Worm (Caenorhabditis elegans): Measurements from ENCODE around the gene srz-47.

The srz-47 gene

DNA sequence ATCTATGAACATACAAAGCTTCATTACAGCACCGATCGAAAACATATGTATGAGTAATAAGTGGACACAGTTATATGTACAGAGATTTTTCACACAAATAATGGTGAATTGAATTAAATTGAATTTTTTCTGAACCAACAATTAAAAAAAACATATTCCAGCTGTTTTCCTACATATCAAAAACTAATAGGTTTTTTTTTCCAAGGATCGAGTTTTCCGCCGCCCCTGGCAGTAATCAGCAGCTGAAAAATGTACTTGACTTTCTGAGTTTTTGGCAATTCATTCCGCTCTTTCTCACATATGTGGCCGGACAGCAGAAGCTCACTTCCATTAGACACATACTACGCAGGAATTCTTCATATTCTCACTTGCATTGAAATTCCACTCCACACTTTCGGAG is 13.7 kb downstream of the srz-47 start, which contains the start of gene srh-174:
TSS of gene srh-174 (plus strand) at position 301 of the 400 bp plus-strand sequence.
- no peak for TF ChIP-seq ctbp-1 (GFP tag; IDR thresholded peaks at IDR 0.05)
- no peak for TF ChIP-seq ZK546.5 (tag; optimal IDR thresholded peaks at IDR 0.05)
- no peak for TF ChIP-seq zfp-2 (tag; optimal IDR thresholded peaks at IDR 0.05)
- TF ChIP-seq lin-15B (tag; optimal IDR thresholded peaks at IDR 0.05), result no peak
- no peak for TF ChIP-seq Y5F2A.4 (GFP tag; optimal IDR thresholded peaks at IDR 0.05)
- no peak for TF ChIP-seq duxl-1 (tag; optimal IDR thresholded peaks at IDR 0.05; ENCODE audit: poor library complexity)
- no peak for TF ChIP-seq unc-39 (tag; optimal IDR thresholded peaks at IDR 0.05)
- no peak for TF ChIP-seq hmg-1.1 (GFP tag; IDR thresholded peaks at IDR 0.05)
- no peak for TF ChIP-seq nhr-77 (tag; optimal IDR thresholded peaks at IDR 0.05)
- TF ChIP-seq tra-1 (GFP tag; IDR thresholded peaks at IDR 0.05), result no peak

DNA sequence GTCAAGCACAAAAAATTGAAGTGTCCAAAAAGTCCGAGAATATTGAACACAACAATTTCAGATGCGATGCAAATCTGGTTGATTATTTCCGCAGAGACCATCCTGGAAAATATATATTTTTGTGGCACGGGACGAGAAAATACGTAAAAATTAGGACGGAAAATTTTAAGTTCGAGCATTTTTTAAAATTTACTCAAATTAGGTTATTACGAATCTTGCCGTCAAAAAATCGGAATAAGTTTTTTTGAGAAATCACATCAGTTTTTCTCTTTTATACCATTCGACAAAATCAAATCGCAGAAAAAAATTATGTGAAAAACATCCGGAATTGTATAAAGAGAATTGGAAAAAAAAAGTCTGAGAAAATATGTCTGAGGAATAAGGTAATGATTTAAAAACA is 14.2 kb downstream of the srz-47 start, which contains the start of gene srsx-1:
TSS of gene srsx-1 (minus strand) at position 101 of the 400 bp plus-strand sequence.
- TF ChIP-seq mdt-29 (GFP tag; IDR thresholded peaks at IDR 0.05) (no peak), hif-1 (tag; optimal IDR thresholded peaks at IDR 0.05) (no peak), nhr-11 (tag; optimal IDR thresholded peaks at IDR 0.05) (no peak), Y5F2A.4 (GFP tag; optimal IDR thresholded peaks at IDR 0.05) (no peak), lin-13 (GFP tag; optimal IDR thresholded peaks at IDR 0.05) (no peak), nhr-111 (GFP tag; optimal IDR thresholded peaks at IDR 0.05) (no peak)

DNA sequence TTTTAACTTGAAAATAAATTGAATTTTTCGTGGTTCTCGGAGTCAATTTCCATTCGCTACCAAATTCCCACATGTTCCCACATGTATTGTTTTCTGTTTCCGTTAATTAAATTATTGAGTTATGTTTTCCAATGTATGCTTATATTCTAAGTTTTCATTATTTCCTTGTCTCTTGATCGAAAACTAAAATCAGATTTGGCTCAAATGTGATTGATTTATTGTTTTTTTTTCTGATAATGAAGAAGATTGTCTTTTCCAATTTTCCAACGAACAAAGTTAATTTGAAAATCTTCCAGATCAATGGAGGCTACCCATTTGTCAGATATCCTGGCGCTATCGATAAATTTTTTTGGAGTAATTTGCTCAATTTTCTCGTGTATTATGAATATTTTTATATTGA is 18.4 kb downstream of the srz-47 start, which contains the start of gene srbc-25:
TSS of gene srbc-25 (plus strand) at position 301 of the 400 bp plus-strand sequence.
- TF ChIP-seq nhr-237 (tag; optimal IDR thresholded peaks at IDR 0.05), result no peak
- no peak for TF ChIP-seq ceh-44 (GFP tag; IDR thresholded peaks at IDR 0.05)
- no peak for TF ChIP-seq daf-8 (GFP tag; IDR thresholded peaks at IDR 0.05)
- no peak for TF ChIP-seq R02D3.7 (tag; optimal IDR thresholded peaks at IDR 0.05)
- TF ChIP-seq dve-1 (tag; optimal IDR thresholded peaks at IDR 0.05; ENCODE audit: insufficient read depth), result no peak
- TF ChIP-seq zag-1 (tag; optimal IDR thresholded peaks at IDR 0.05), result no peak

DNA sequence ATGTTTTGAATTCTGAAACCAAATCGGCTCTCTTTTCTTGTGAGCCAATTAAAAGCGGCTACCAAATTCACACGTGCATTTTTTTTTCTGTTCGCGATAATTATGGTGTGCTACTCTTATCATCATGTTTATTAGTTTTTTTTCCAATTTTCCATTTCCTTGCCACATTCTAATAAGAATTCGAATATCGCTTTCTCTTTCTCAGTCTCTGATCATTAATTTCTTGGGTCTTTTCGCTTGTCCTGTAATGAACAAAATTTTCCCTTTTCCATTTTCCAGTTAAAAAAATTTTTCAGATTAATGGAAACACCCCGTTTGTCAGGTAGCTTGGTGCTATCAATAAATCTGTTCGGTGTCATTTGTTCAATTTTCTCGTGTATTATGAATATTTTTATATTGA is 20.6 kb downstream of the srz-47 start, which contains the start of gene srbc-26:
TSS of gene srbc-26 (plus strand) at position 301 of the 400 bp plus-strand sequence.
- TF ChIP-seq tag-97 (GFP tag; IDR thresholded peaks at IDR 0.05), result no peak
- no peak for TF ChIP-seq nhr-77 (tag; optimal IDR thresholded peaks at IDR 0.05)
- no peak for TF ChIP-seq mdt-29 (GFP tag; IDR thresholded peaks at IDR 0.05)
- no peak for TF ChIP-seq spr-3 (GFP tag; optimal IDR thresholded peaks at IDR 0.05)
- no peak for TF ChIP-seq madf-9 (GFP tag; conservative IDR thresholded peaks at IDR 0.05)
- no peak for TF ChIP-seq zip-2 (tag; optimal IDR thresholded peaks at IDR 0.05)
- TF ChIP-seq R02D3.7 (tag; optimal IDR thresholded peaks at IDR 0.05), result no peak
- no peak for TF ChIP-seq jun-1 (tag; optimal IDR thresholded peaks at IDR 0.05)
- TF ChIP-seq nhr-11 (tag; optimal IDR thresholded peaks at IDR 0.05), result no peak

DNA sequence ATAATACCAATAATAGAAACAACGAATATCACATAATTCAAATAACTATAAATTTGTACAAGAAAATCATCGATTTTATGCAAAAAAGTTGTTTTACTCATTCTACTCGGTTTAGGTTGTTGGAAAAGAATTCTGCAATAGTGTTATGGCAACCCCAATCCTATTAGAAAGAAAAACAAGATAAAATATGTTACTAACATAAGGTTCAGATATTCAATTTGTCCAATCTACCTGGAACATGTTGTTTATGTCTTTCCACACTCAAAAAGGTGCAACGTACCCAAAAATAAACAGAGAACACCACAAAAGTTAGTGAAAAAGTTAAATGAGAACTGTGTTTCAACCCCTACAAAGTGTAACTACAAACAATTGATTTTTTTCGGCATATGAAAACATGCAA is 21.3 kb downstream of the srz-47 start, which contains the start of gene srw-51:
TSS of gene srw-51 (minus strand) at position 101 of the 400 bp plus-strand sequence.
- no peak for TF ChIP-seq fos-1 (tag; optimal IDR thresholded peaks at IDR 0.05)
- TF ChIP-seq zag-1 (tag; optimal IDR thresholded peaks at IDR 0.05), result no peak
- TF ChIP-seq Y75B8A.6 (GFP tag; IDR thresholded peaks at IDR 0.05), result no peak
- no peak for TF ChIP-seq ceh-62 (tag; optimal IDR thresholded peaks at IDR 0.05)
- TF ChIP-seq duxl-1 (tag; optimal IDR thresholded peaks at IDR 0.05; ENCODE audit: poor library complexity), result no peak
- TF ChIP-seq tra-1 (GFP tag; IDR thresholded peaks at IDR 0.05), result no peak
- no peak for TF ChIP-seq unc-39 (tag; optimal IDR thresholded peaks at IDR 0.05)
- TF ChIP-seq hmg-1.1 (GFP tag; IDR thresholded peaks at IDR 0.05), result no peak
- no peak for TF ChIP-seq fkh-10 (GFP tag; optimal IDR thresholded peaks at IDR 0.05)
- no peak for TF ChIP-seq zfp-2 (tag; optimal IDR thresholded peaks at IDR 0.05)
- no peak for TF ChIP-seq daf-16 (GFP tag; optimal IDR thresholded peaks at IDR 0.05)
- TF ChIP-seq daf-16 (tag; optimal IDR thresholded peaks at IDR 0.05), result no peak
- TF ChIP-seq mxl-2 (GFP tag; conservative IDR thresholded peaks at IDR 0.05), result no peak
- TF ChIP-seq F37D6.2 (tag; optimal IDR thresholded peaks at IDR 0.05), result no peak
- no peak for TF ChIP-seq Y105C5A.15 (GFP tag; IDR thresholded peaks at IDR 0.05)
- no peak for TF ChIP-seq dve-1 (tag; optimal IDR thresholded peaks at IDR 0.05; ENCODE audit: insufficient read depth)
- TF ChIP-seq lin-38 (GFP tag; IDR thresholded peaks at IDR 0.05), result no peak
- TF ChIP-seq daf-12 (tag; optimal IDR thresholded peaks at IDR 0.05), result no peak

Measured in whole organism, L4 larva.